Worm (Caenorhabditis elegans) whole organism, L4 larva: ENCODE results near the gene F53H1.3.

Experiments
- R02D3.7 ChIP-seq: fragments of 150-350 bp; sonication (generic microtip); optimal IDR thresholded peaks from 3 replicates; lab custom pipeline; 2014; ENCODE audit warnings: missing biosample characterization, missing genetic modification characterization
- T20F7.1 ChIP-seq: fragments of 200-800 bp; sonication (Bioruptor generic); optimal IDR thresholded peaks from 2 replicates; lab custom pipeline; 2018; ENCODE audit warnings: mild to moderate bottlenecking, missing genetic modification characterization, missing compliant biosample characterization
- T26A8.4 ChIP-seq: fragments of 200-800 bp; sonication (Bioruptor generic); IDR thresholded peaks from 2 replicates; pipeline ENCODE4 v1.3.6; 2022; ENCODE audit warnings: missing genetic modification characterization, missing compliant biosample characterization
- Y48G9A.11 ChIP-seq: fragments of 200-800 bp; sonication (Bioruptor generic); IDR thresholded peaks from 2 replicates; pipeline ENCODE4 v1.3.6; 2022; ENCODE audit warnings: missing genetic modification reagents, missing genetic modification characterization, missing compliant biosample characterization
- ceh-32 ChIP-seq: sonication (generic microtip); optimal IDR thresholded peaks from 2 replicates; lab custom pipeline; 2016; ENCODE audit warnings: mild to moderate bottlenecking, missing genetic modification characterization, missing compliant biosample characterization; ENCODE audit not compliant: poor library complexity
- daf-12 ChIP-seq: fragments of 150-350 bp; optimal IDR thresholded peaks from 2 replicates; lab custom pipeline; 2014; ENCODE audit warnings: missing biosample characterization, missing genetic modification reagents, missing genetic modification characterization
- daf-16 ChIP-seq, 3 experiments: sonication (generic microtip); optimal IDR thresholded peaks; 2 replicates each; lab custom pipeline; 2016 to 2017; ENCODE audit warnings: missing genetic modification characterization in 3 of 3, missing genetic modification reagents in 3 of 3, mild to moderate bottlenecking in 2 of 3, missing compliant biosample characterization in 2 of 3, missing biosample characterization in 1 of 3, moderate library complexity in 1 of 3
- daf-19 ChIP-seq: fragments of 200-800 bp; sonication (Bioruptor generic); conservative IDR thresholded peaks from 2 replicates; pipeline ENCODE4 v1.3.6; 2022; ENCODE audit warnings: missing genetic modification characterization, missing compliant biosample characterization
- daf-8 ChIP-seq: fragments of 200-800 bp; sonication (Bioruptor generic); IDR thresholded peaks from 2 replicates; pipeline ENCODE4 v1.3.6; 2022; ENCODE audit warnings: missing genetic modification characterization, missing compliant biosample characterization
- duxl-1 ChIP-seq: sonication (generic microtip); optimal IDR thresholded peaks from 2 replicates; lab custom pipeline; 2016; ENCODE audit warnings: mild to moderate bottlenecking, missing genetic modification characterization, moderate library complexity, missing compliant biosample characterization; ENCODE audit not compliant: poor library complexity
- egl-43 ChIP-seq: fragments of 200-800 bp; sonication (Bioruptor generic); IDR thresholded peaks from 2 replicates; pipeline ENCODE4 v1.3.6; 2022; ENCODE audit warnings: missing genetic modification reagents, missing genetic modification characterization, missing compliant biosample characterization
- jun-1 ChIP-seq: fragments of 150-350 bp; optimal IDR thresholded peaks from 2 replicates; lab custom pipeline; 2014; ENCODE audit warnings: missing biosample characterization, missing genetic modification reagents, missing genetic modification characterization
- lim-7 ChIP-seq: fragments of 200-800 bp; sonication (Bioruptor generic); IDR thresholded peaks from 2 replicates; pipeline ENCODE4 v1.3.6; 2022; ENCODE audit warnings: missing genetic modification characterization, missing compliant biosample characterization
- lin-13 ChIP-seq: fragments of 150-350 bp; optimal IDR thresholded peaks from 2 replicates; lab custom pipeline; 2014; ENCODE audit warnings: missing biosample characterization, missing genetic modification reagents, missing genetic modification characterization
- lin-39 ChIP-seq: fragments of 150-350 bp; optimal IDR thresholded peaks from 2 replicates; lab custom pipeline; 2014; ENCODE audit warnings: missing biosample characterization, missing genetic modification reagents, missing genetic modification characterization
- madf-5 ChIP-seq, 2 experiments: fragments of 200-800 bp; sonication (Bioruptor generic); IDR thresholded peaks; 2 replicates each; pipeline ENCODE4 v1.3.6; 2022; ENCODE audit warnings: missing compliant biosample characterization in 2 of 2, missing genetic modification characterization in 2 of 2
- mep-1 ChIP-seq: fragments of 150-350 bp; sonication (generic microtip); optimal IDR thresholded peaks from 3 replicates; lab custom pipeline; 2014; ENCODE audit warnings: missing biosample characterization, missing genetic modification characterization
- mxl-3 ChIP-seq: fragments of 200-800 bp; sonication (Bioruptor generic); optimal IDR thresholded peaks from 2 replicates; lab custom pipeline; 2018; ENCODE audit warnings: mild to moderate bottlenecking, missing genetic modification characterization, missing compliant biosample characterization
- nhr-237 ChIP-seq: sonication (generic microtip); optimal IDR thresholded peaks from 2 replicates; lab custom pipeline; 2017; ENCODE audit warnings: missing biosample characterization, missing genetic modification characterization
- nhr-25 ChIP-seq: sonication (generic microtip); optimal IDR thresholded peaks from 2 replicates; lab custom pipeline; 2017; ENCODE audit warnings: missing genetic modification characterization, mild to moderate bottlenecking, missing compliant biosample characterization, antibody characterized with exemption, moderate library complexity, borderline replicate concordance; ENCODE audit not compliant: insufficient read depth
- nhr-41 ChIP-seq: fragments of 200-800 bp; sonication (Bioruptor generic); IDR thresholded peaks from 2 replicates; pipeline ENCODE4 v1.3.6; 2022; ENCODE audit warnings: missing genetic modification reagents, missing genetic modification characterization, missing compliant biosample characterization
- saeg-2 ChIP-seq: fragments of 200-800 bp; sonication (Bioruptor generic); IDR thresholded peaks from 2 replicates; pipeline ENCODE4 v1.3.6; 2022; ENCODE audit warnings: missing genetic modification reagents, missing genetic modification characterization, missing compliant biosample characterization
- sdz-12 ChIP-seq: fragments of 200-800 bp; sonication (Bioruptor generic); optimal IDR thresholded peaks from 2 replicates; lab custom pipeline; 2018; ENCODE audit warnings: mild to moderate bottlenecking, missing genetic modification characterization, missing compliant biosample characterization
- snpc-4 ChIP-seq: fragments of 150-350 bp; optimal IDR thresholded peaks from 2 replicates; lab custom pipeline; 2014; ENCODE audit warnings: missing biosample characterization, missing genetic modification characterization
- zip-2 ChIP-seq: fragments of 150-350 bp; optimal IDR thresholded peaks from 2 replicates; lab custom pipeline; 2014; ENCODE audit warnings: missing biosample characterization, missing genetic modification characterization

The F53H1.3 gene

DNA sequence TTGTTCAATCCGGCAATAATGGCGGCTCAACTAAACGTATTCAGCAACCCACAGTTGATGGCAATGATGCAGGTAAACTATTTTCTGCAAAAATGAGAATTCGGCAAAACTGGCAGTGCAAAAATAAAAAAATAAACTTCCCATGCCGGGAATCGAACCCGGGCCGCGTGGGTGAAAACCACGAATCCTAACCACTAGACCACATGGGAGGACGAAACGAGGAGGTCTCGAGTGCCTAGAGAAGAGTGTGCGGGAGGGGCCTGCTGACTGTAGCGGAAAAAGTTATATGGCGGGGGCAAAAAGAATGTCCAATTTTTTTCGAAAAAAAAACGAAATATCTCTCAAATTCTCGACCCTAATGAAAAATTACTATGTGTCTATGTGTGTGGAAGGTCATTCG, 59.1 kb downstream of the F53H1.3 start (continued):
- TF ChIP-seq sdz-12, result peak; percentile 62
- TF ChIP-seq jun-1, result no peak
- TF ChIP-seq zip-2 (tag; lab: Kevin White, UChicago), result no peak
- TF ChIP-seq mxl-3 (GFP tag; lab: Kevin White, UChicago), result peak; percentile 39
- TF ChIP-seq T20F7.1 (GFP tag; lab: Kevin White, UChicago), result no peak
- no peak for TF ChIP-seq ceh-32
- TF ChIP-seq snpc-4 (tag; lab: Kevin White, UChicago), result no peak
- no peak for TF ChIP-seq lin-39
- TF ChIP-seq nhr-237, result no peak
- TF ChIP-seq mep-1 (tag; lab: Kevin White, UChicago), result peak; percentile 69
- no peak for TF ChIP-seq daf-12 (tag; lab: Kevin White, UChicago)
- no peak for TF ChIP-seq daf-8 (GFP tag; lab: Robert Waterston, UW)
- TF ChIP-seq R02D3.7 (tag; lab: Kevin White, UChicago), result no peak
- peak in 1 of 2 experiments; percentile 13 for TF ChIP-seq daf-16 (GFP tag; optimal IDR thresholded peaks at IDR 0.05; lab: Kevin White, UChicago)
- peak; percentile 4 for TF ChIP-seq daf-16 (tag; optimal IDR thresholded peaks at IDR 0.05; lab: Kevin White, UChicago)
- peak; percentile 33 for TF ChIP-seq lin-13 (GFP tag; lab: Kevin White, UChicago)
- peak; percentile 54 for TF ChIP-seq duxl-1
- TF ChIP-seq lim-7 (GFP tag; lab: Robert Waterston, UW), result peak; percentile 86
- TF ChIP-seq saeg-2 (GFP tag; lab: Robert Waterston, UW), result no peak
- peak; percentile 69 for TF ChIP-seq nhr-41 (GFP tag; lab: Robert Waterston, UW)
- TF ChIP-seq madf-5 (GFP tag; IDR thresholded peaks at IDR 0.05; lab: Robert Waterston, UW), result peak; percentile 61 to 81; a peak in 2 of 4 replicates
- no peak for TF ChIP-seq daf-19 (GFP tag; lab: Robert Waterston, UW)
- TF ChIP-seq T26A8.4, result peak; percentile 19; the same call in 1 of the 2 replicates
- TF ChIP-seq nhr-25 (tag; lab: Kevin White, UChicago), result no peak
- TF ChIP-seq Y48G9A.11 (GFP tag; lab: Robert Waterston, UW), result peak; percentile 66
- TF ChIP-seq egl-43 (GFP tag; lab: Robert Waterston, UW), result peak; percentile 85
